In the genomic region with DNA sequence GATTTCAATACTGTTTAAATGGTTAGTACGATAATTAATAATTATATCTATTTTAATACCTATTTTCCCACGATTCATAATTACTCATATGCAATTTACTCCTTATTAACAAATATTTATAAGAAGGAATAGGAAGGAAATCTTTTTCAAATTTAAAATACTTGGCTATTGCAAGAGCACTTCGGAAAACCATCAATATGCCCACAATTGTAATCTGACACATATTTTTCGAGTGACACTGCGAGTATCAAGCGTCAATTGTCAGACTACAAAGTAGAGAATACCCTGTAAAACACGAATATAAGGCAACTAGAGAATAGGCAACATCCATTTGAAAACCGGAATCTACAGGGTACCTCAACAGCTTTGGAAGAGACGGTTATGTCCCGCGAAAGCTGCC, we compare ENCODE assay signal across 1 fruit fly cellular context.
TF ChIP-seq lines count a peak whose summit lies in the region.

No protein-coding gene starts in this region.

TF ChIP-seq in whole organism, embryonic, 481 proteins besides CTCF, POLR2A, EP300 and RAD21 (continued from another document and continues in another):
- TF ChIP-seq CG31441 (GFP tag; IDR thresholded peaks at IDR 0.05; lab: Robert Waterston, UW) (0 out of 2 replicates have a peak, but pooled peaks have one; percentile 31), CG17912 (GFP tag; optimal IDR thresholded peaks at IDR 0.05; lab: Kevin White, UChicago) (no peak), cad (GFP tag; optimal IDR thresholded peaks at IDR 0.05; lab: Kevin White, UChicago) (no peak), D19B (GFP tag; optimal IDR thresholded peaks at IDR 0.05; lab: Kevin White, UChicago) (peak; percentile 91), Med (GFP tag; lab: Kevin White, UChicago) (peak; percentile 11), Max (GFP tag; optimal IDR thresholded peaks at IDR 0.05; lab: Kevin White, UChicago) (no peak), Dfd (GFP tag; optimal IDR thresholded peaks at IDR 0.05; lab: Kevin White, UChicago) (no peak), HHEX (GFP tag; optimal IDR thresholded peaks at IDR 0.05; lab: Kevin White, UChicago) (peak; percentile 32), BtbVII (GFP tag; optimal IDR thresholded peaks at IDR 0.05; lab: Kevin White, UChicago) (peak; percentile 15), hb (GFP tag; IDR thresholded peaks at IDR 0.05; lab: Robert Waterston, UW; ENCODE audit: partially characterized antibody) (no peak), CG9817 (tag; optimal IDR thresholded peaks at IDR 0.05; lab: Kevin White, UChicago) (peak; percentile 28), CG17186 (GFP tag; optimal IDR thresholded peaks at IDR 0.05; lab: Kevin White, UChicago) (no peak), org-1 (GFP tag; optimal IDR thresholded peaks at IDR 0.05; lab: Kevin White, UChicago) (no peak), dimm (GFP tag; IDR thresholded peaks at IDR 0.05; lab: Robert Waterston, UW) (no peak), CG12659 (GFP tag; optimal IDR thresholded peaks at IDR 0.05; lab: Kevin White, UChicago) (peak; percentile 12), Sry-δ (GFP tag; optimal IDR thresholded peaks at IDR 0.05; lab: Kevin White, UChicago) (no peak), wdn (GFP tag; IDR thresholded peaks at IDR 0.05; lab: Robert Waterston, UW) (no peak), hbn (GFP tag; IDR thresholded peaks at IDR 0.05; lab: Robert Waterston, UW; ENCODE audit: partially characterized antibody) (no peak), esg (GFP tag; conservative IDR thresholded peaks at IDR 0.05; lab: Robert Waterston, UW) (peak; percentile 40), dati (GFP tag; IDR thresholded peaks at IDR 0.05; lab: Robert Waterston, UW) (no peak), ATbp (GFP tag; optimal IDR thresholded peaks at IDR 0.05; lab: Kevin White, UChicago) (no peak), gem (tag; optimal IDR thresholded peaks at IDR 0.05; lab: Kevin White, UChicago) (peak; percentile 46), CG9437 (GFP tag; optimal IDR thresholded peaks at IDR 0.05; lab: Kevin White, UChicago) (no peak), repo (GFP tag; optimal IDR thresholded peaks at IDR 0.05; lab: Kevin White, UChicago) (no peak), CG10321 (GFP tag; IDR thresholded peaks at IDR 0.05; lab: Robert Waterston, UW) (no peak), CG3847 (GFP tag; IDR thresholded peaks at IDR 0.05; lab: Robert Waterston, UW) (no peak), Oli (tag; optimal IDR thresholded peaks at IDR 0.05; lab: Kevin White, UChicago) (peak; percentile 17), grn (GFP tag; optimal IDR thresholded peaks at IDR 0.05; lab: Kevin White, UChicago) (no peak), amos (GFP tag; IDR thresholded peaks at IDR 0.05; lab: Robert Waterston, UW; ENCODE audit: partially characterized antibody) (no peak), CG14014 (GFP tag; IDR thresholded peaks at IDR 0.05; lab: Robert Waterston, UW) (no peak), CG1602 (GFP tag; optimal IDR thresholded peaks at IDR 0.05; lab: Kevin White, UChicago) (no peak), CG2678 (tag; optimal IDR thresholded peaks at IDR 0.05; lab: Kevin White, UChicago) (peak; percentile 75), CG10543 (GFP tag; optimal IDR thresholded peaks at IDR 0.05; lab: Kevin White, UChicago) (no peak), tll (GFP tag; optimal IDR thresholded peaks at IDR 0.05; lab: Kevin White, UChicago) (no peak), CG3065 (GFP tag; optimal IDR thresholded peaks at IDR 0.05; lab: Kevin White, UChicago) (no peak), CG5245 (GFP tag; optimal IDR thresholded peaks at IDR 0.05; lab: Kevin White, UChicago) (no peak), CG3407 (GFP tag; optimal IDR thresholded peaks at IDR 0.05; lab: Kevin White, UChicago) (no peak), crc (GFP tag; optimal IDR thresholded peaks at IDR 0.05; lab: Kevin White, UChicago) (no peak), Ravus (GFP tag; IDR thresholded peaks at IDR 0.05; lab: Robert Waterston, UW) (no peak), Hr51 (GFP tag; optimal IDR thresholded peaks at IDR 0.05; lab: Kevin White, UChicago) (peak in 1 of 2 experiments; percentile 33), zfh1 (GFP tag; IDR thresholded peaks at IDR 0.05; lab: Robert Waterston, UW) (no peak), CG8089 (GFP tag; optimal IDR thresholded peaks at IDR 0.05; lab: Kevin White, UChicago) (no peak), CG17361 (GFP tag; IDR thresholded peaks at IDR 0.05; lab: Robert Waterston, UW) (0 out of 3 replicates have a peak, but pooled peaks have one; percentile 43), CG2120 (GFP tag; optimal IDR thresholded peaks at IDR 0.05; lab: Kevin White, UChicago) (peak; percentile 47), gcm2 (GFP tag; optimal IDR thresholded peaks at IDR 0.05; lab: Kevin White, UChicago) (no peak), gt (GFP tag; IDR thresholded peaks at IDR 0.05; lab: Robert Waterston, UW) (no peak), Lpt (GFP tag; optimal IDR thresholded peaks at IDR 0.05; lab: Kevin White, UChicago) (no peak), CG12071 (GFP tag; optimal IDR thresholded peaks at IDR 0.05; lab: Kevin White, UChicago) (no peak), Fer1 (GFP tag; optimal IDR thresholded peaks at IDR 0.05; lab: Kevin White, UChicago) (peak; percentile 40), h (optimal IDR thresholded peaks at IDR 0.05; lab: Kevin White, UChicago) (no peak), Elba2 (GFP tag; optimal IDR thresholded peaks at IDR 0.05; lab: Kevin White, UChicago) (no peak), CG14860 (GFP tag; IDR thresholded peaks at IDR 0.05; lab: Robert Waterston, UW; ENCODE audit: partially characterized antibody) (no peak), nerfin-1 (tag; optimal IDR thresholded peaks at IDR 0.05; lab: Kevin White, UChicago) (no peak), CG17385 (GFP tag; optimal IDR thresholded peaks at IDR 0.05; lab: Kevin White, UChicago) (no peak), ewg (GFP tag; optimal IDR thresholded peaks at IDR 0.05; lab: Kevin White, UChicago) (no peak), sob (GFP tag; IDR thresholded peaks at IDR 0.05; lab: Robert Waterston, UW) (no peak), Dip3 (GFP tag; optimal IDR thresholded peaks at IDR 0.05; lab: Kevin White, UChicago) (no peak), stwl (tag; optimal IDR thresholded peaks at IDR 0.05; lab: Kevin White, UChicago) (no peak), CG17829 (tag; optimal IDR thresholded peaks at IDR 0.05; lab: Kevin White, UChicago) (no peak), CrebB (tag; optimal IDR thresholded peaks at IDR 0.05; lab: Kevin White, UChicago) (no peak), CG7271 (tag; optimal IDR thresholded peaks at IDR 0.05; lab: Kevin White, UChicago) (no peak), bbx (GFP tag; IDR thresholded peaks at IDR 0.05; lab: Robert Waterston, UW; ENCODE audit: partially characterized antibody) (no peak), lmd (GFP tag; IDR thresholded peaks at IDR 0.05; lab: Robert Waterston, UW) (0 out of 2 replicates have a peak, but pooled peaks have one; percentile 22), CG2199 (GFP tag; IDR thresholded peaks at IDR 0.05; lab: Robert Waterston, UW) (no peak), CG10979 (tag; optimal IDR thresholded peaks at IDR 0.05; lab: Kevin White, UChicago) (no peak), C15 (GFP tag; IDR thresholded peaks at IDR 0.05; lab: Robert Waterston, UW) (no peak), Doc3 (GFP tag; IDR thresholded peaks at IDR 0.05; lab: Robert Waterston, UW; ENCODE audit: partially characterized antibody) (no peak), CG10431 (GFP tag; optimal IDR thresholded peaks at IDR 0.05; lab: Kevin White, UChicago) (no peak), bab2 (GFP tag; optimal IDR thresholded peaks at IDR 0.05; lab: Kevin White, UChicago) (no peak), HLHmδ (GFP tag; optimal IDR thresholded peaks at IDR 0.05; lab: Kevin White, UChicago) (no peak), CG6854 (GFP tag; optimal IDR thresholded peaks at IDR 0.05; lab: Kevin White, UChicago) (peak; percentile 63), abd-A (tag; optimal IDR thresholded peaks at IDR 0.05; lab: Kevin White, UChicago) (no peak), Dbx (GFP tag; IDR thresholded peaks at IDR 0.05; lab: Robert Waterston, UW) (no peak), YL-1 (GFP tag; optimal IDR thresholded peaks at IDR 0.05; lab: Kevin White, UChicago) (no peak), gce (GFP tag; IDR thresholded peaks at IDR 0.05; lab: Robert Waterston, UW) (no peak), CG11504 (tag; optimal IDR thresholded peaks at IDR 0.05; lab: Kevin White, UChicago) (peak; percentile 54), PHDP (tag; optimal IDR thresholded peaks at IDR 0.05; lab: Kevin White, UChicago) (peak; percentile 30), sug (tag; optimal IDR thresholded peaks at IDR 0.05; lab: Kevin White, UChicago) (no peak), CG7963 (GFP tag; IDR thresholded peaks at IDR 0.05; lab: Robert Waterston, UW; ENCODE audit: partially characterized antibody) (no peak), bowl (GFP tag; IDR thresholded peaks at IDR 0.05; lab: Robert Waterston, UW) (no peak), crp (GFP tag; optimal IDR thresholded peaks at IDR 0.05; lab: Kevin White, UChicago) (no peak), CG31224 (GFP tag; IDR thresholded peaks at IDR 0.05; lab: Robert Waterston, UW) (no peak), pho (GFP tag; optimal IDR thresholded peaks at IDR 0.05; lab: Kevin White, UChicago) (no peak), dysf (GFP tag; IDR thresholded peaks at IDR 0.05; lab: Robert Waterston, UW) (no peak), CG3838 (GFP tag; optimal IDR thresholded peaks at IDR 0.05; lab: Kevin White, UChicago) (no peak), CG7928 (GFP tag; optimal IDR thresholded peaks at IDR 0.05; lab: Kevin White, UChicago) (no peak), wor (GFP tag; IDR thresholded peaks at IDR 0.05; lab: Robert Waterston, UW) (no peak), CG42726 (GFP tag; IDR thresholded peaks at IDR 0.05; lab: Robert Waterston, UW; ENCODE audit: partially characterized antibody) (no peak), CG13123 (GFP tag; optimal IDR thresholded peaks at IDR 0.05; lab: Kevin White, UChicago) (no peak), odd (GFP tag; optimal IDR thresholded peaks at IDR 0.05; lab: Kevin White, UChicago) (no peak), CG10267 (tag; optimal IDR thresholded peaks at IDR 0.05; lab: Kevin White, UChicago) (no peak), cwo (GFP tag; optimal IDR thresholded peaks at IDR 0.05; lab: Kevin White, UChicago) (peak; percentile 57), gsb (GFP tag; IDR thresholded peaks at IDR 0.05; lab: Robert Waterston, UW) (no peak), stc (GFP tag; IDR thresholded peaks at IDR 0.05; lab: Robert Waterston, UW) (no peak), Hr3 (GFP tag; optimal IDR thresholded peaks at IDR 0.05; lab: Kevin White, UChicago) (no peak), az2 (GFP tag; optimal IDR thresholded peaks at IDR 0.05; lab: Kevin White, UChicago) (no peak), Drgx (GFP tag; IDR thresholded peaks at IDR 0.05; lab: Robert Waterston, UW) (no peak), CG8924 (tag; optimal IDR thresholded peaks at IDR 0.05; lab: Kevin White, UChicago) (no peak), dan (GFP tag; IDR thresholded peaks at IDR 0.05; lab: Robert Waterston, UW) (no peak), CG1832 (GFP tag; optimal IDR thresholded peaks at IDR 0.05; lab: Kevin White, UChicago) (no peak), CG30403 (GFP tag; optimal IDR thresholded peaks at IDR 0.05; lab: Kevin White, UChicago) (peak; percentile 5), CG15073 (GFP tag; optimal IDR thresholded peaks at IDR 0.05; lab: Kevin White, UChicago) (no peak), fd96Cb (tag; optimal IDR thresholded peaks at IDR 0.05; lab: Kevin White, UChicago) (no peak), Hmr (GFP tag; optimal IDR thresholded peaks at IDR 0.05; lab: Kevin White, UChicago) (peak; percentile 55), zfh2 (GFP tag; optimal IDR thresholded peaks at IDR 0.05; lab: Kevin White, UChicago) (no peak), Deaf1 (tag; optimal IDR thresholded peaks at IDR 0.05; lab: Kevin White, UChicago) (no peak), CG7786 (GFP tag; optimal IDR thresholded peaks at IDR 0.05; lab: Kevin White, UChicago) (no peak), CG30020 (tag; optimal IDR thresholded peaks at IDR 0.05; lab: Kevin White, UChicago) (no peak), knrl (GFP tag; IDR thresholded peaks at IDR 0.05; lab: Robert Waterston, UW; ENCODE audit: partially characterized antibody) (no peak), CG4820 (GFP tag; optimal IDR thresholded peaks at IDR 0.05; lab: Kevin White, UChicago) (no peak), CG7745 (tag; optimal IDR thresholded peaks at IDR 0.05; lab: Kevin White, UChicago) (no peak), CG13287 (GFP tag; IDR thresholded peaks at IDR 0.05; lab: Robert Waterston, UW; ENCODE audit: partially characterized antibody) (no peak), CG12219 (GFP tag; optimal IDR thresholded peaks at IDR 0.05; lab: Kevin White, UChicago) (no peak), cato (GFP tag; optimal IDR thresholded peaks at IDR 0.05; lab: Kevin White, UChicago; ENCODE audit: borderline replicate concordance) (no peak), CG14441 (GFP tag; IDR thresholded peaks at IDR 0.05; lab: Robert Waterston, UW) (no peak), Neu2 (GFP tag; optimal IDR thresholded peaks at IDR 0.05; lab: Kevin White, UChicago; ENCODE audit: borderline replicate concordance) (no peak), tna (GFP tag; IDR thresholded peaks at IDR 0.05; lab: Robert Waterston, UW; ENCODE audit: partially characterized antibody) (no peak), CG4617 (GFP tag; optimal IDR thresholded peaks at IDR 0.05; lab: Kevin White, UChicago; ENCODE audit: borderline replicate concordance) (no peak), Dip2 (GFP tag; IDR thresholded peaks at IDR 0.05; lab: Robert Waterston, UW) (no peak), sima (GFP tag; optimal IDR thresholded peaks at IDR 0.05; lab: Kevin White, UChicago) (no peak), CG14965 (GFP tag; optimal IDR thresholded peaks at IDR 0.05; lab: Kevin White, UChicago; ENCODE audit: borderline replicate concordance) (no peak), eyg (GFP tag; optimal IDR thresholded peaks at IDR 0.05; lab: Kevin White, UChicago) (no peak), yki (optimal IDR thresholded peaks at IDR 0.05; lab: Kevin White, UChicago) (no peak), D19A (tag; optimal IDR thresholded peaks at IDR 0.05; lab: Kevin White, UChicago) (peak; percentile 14), mld (GFP tag; IDR thresholded peaks at IDR 0.05; lab: Robert Waterston, UW; ENCODE audit: partially characterized antibody) (no peak), Mrtf (GFP tag; IDR thresholded peaks at IDR 0.05; lab: Robert Waterston, UW) (no peak), so (GFP tag; IDR thresholded peaks at IDR 0.05; lab: Robert Waterston, UW) (no peak), ems (GFP tag; optimal IDR thresholded peaks at IDR 0.05; lab: Kevin White, UChicago) (no peak), Atf-2 (GFP tag; optimal IDR thresholded peaks at IDR 0.05; lab: Kevin White, UChicago) (no peak), CoRest (tag; optimal IDR thresholded peaks at IDR 0.05; lab: Kevin White, UChicago) (peak; percentile 33), croc (GFP tag; conservative IDR thresholded peaks at IDR 0.05; lab: Robert Waterston, UW) (no peak), al (GFP tag; IDR thresholded peaks at IDR 0.05; lab: Robert Waterston, UW) (no peak)
